Worm (Caenorhabditis elegans): ENCODE measurements around the gene F59C12.3.
A peak's percentile ranks its signal among the peaks of the same experiment; 100 is the strongest.

Gene F59C12.3

ce11 chrX:16609424-16609823 lies at the start of gene F59C12.3:
Gene F59C12.3, minus strand, starts transcription at chrX:16609524.
- TF ChIP-seq fos-1 (tag; optimal IDR thresholded peaks at IDR 0.05), result no peak

ce11 chrX:16658309-16658708 lies 49.0 kb upstream of the F59C12.3 start:
- TF ChIP-seq nhr-12 (tag; optimal IDR thresholded peaks at IDR 0.05) (no peak), nhr-6 (tag; optimal IDR thresholded peaks at IDR 0.05) (no peak), nhr-11 (tag; optimal IDR thresholded peaks at IDR 0.05) (no peak), nhr-10 (tag; optimal IDR thresholded peaks at IDR 0.05) (no peak), egl-27 (tag; optimal IDR thresholded peaks at IDR 0.05) (no peak), nhr-237 (tag; optimal IDR thresholded peaks at IDR 0.05) (no peak), unc-55 (GFP tag; optimal IDR thresholded peaks at IDR 0.05) (no peak), ztf-1 (GFP tag; conservative IDR thresholded peaks at IDR 0.05) (no peak), ztf-4 (tag; optimal IDR thresholded peaks at IDR 0.05) (no peak)

ce11 chrX:16655283-16655682 lies 46.0 kb upstream of the F59C12.3 start:
- TF ChIP-seq nhr-11 (tag; optimal IDR thresholded peaks at IDR 0.05) (no peak), sma-9 (GFP tag; optimal IDR thresholded peaks at IDR 0.05) (peak; percentile 10), sma-9 (tag; optimal IDR thresholded peaks at IDR 0.05) (no peak), nhr-129 (tag; optimal IDR thresholded peaks at IDR 0.05) (peak; percentile 39), lsy-2 (tag; optimal IDR thresholded peaks at IDR 0.05) (peak in 1 of 2 experiments; percentile 9), nhr-25 (tag; optimal IDR thresholded peaks at IDR 0.05) (no peak), F13H6.1 (tag; optimal IDR thresholded peaks at IDR 0.05) (peak; percentile 78)

DNA sequence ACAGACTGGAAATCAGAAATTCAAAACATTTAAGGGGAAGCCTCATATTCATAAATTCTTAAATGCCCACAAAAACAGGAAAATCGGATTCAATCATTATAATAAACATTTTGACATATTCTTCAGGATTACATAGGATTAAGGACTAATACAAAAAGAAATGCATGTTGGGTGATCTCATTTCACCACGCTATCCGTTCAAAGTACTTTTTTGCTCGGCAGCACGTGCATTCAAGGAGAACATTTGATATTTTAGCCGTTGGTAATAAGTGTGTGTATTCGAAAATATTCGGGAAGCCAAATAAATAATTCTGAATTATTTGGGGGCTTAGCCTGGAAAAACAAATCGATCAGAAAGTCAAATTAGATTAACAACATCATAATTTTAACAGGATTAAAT lies 41.3 kb upstream of the F59C12.3 start:
- TF ChIP-seq mbf-1 (tag; optimal IDR thresholded peaks at IDR 0.05), result no peak
- no peak for TF ChIP-seq nhr-10 (tag; optimal IDR thresholded peaks at IDR 0.05)
- TF ChIP-seq mdl-1 (tag; optimal IDR thresholded peaks at IDR 0.05), result no peak
- TF ChIP-seq lin-11 (tag; optimal IDR thresholded peaks at IDR 0.05), result no peak
- TF ChIP-seq nhr-237 (tag; optimal IDR thresholded peaks at IDR 0.05), result no peak
- no peak for TF ChIP-seq R02D3.7 (tag; optimal IDR thresholded peaks at IDR 0.05)
- no peak for TF ChIP-seq lsy-2 (tag; optimal IDR thresholded peaks at IDR 0.05)
- TF ChIP-seq crh-2 (tag; optimal IDR thresholded peaks at IDR 0.05), result no peak

DNA sequence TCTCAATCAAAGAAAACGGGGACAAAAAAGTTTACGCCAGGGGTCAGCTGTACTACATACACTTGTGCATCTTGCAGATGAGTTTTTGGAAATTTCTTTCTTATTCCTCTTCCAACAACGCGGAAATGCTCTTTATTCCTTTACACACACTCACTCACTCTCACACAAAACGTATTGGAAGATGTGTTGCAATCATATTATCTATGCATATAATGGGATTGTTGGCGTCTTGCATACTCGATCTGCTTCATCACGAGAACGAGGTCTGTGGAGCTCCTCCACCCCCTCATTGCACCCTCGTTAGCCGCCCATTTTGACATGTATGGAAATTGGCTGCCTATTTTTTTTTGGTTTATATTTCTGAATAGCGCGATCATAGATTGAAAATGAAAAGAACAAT lies 39.4 kb upstream of the F59C12.3 start:
- TF ChIP-seq unc-55 (GFP tag; optimal IDR thresholded peaks at IDR 0.05), result peak; percentile 44
- no peak for TF ChIP-seq ZK546.5 (tag; optimal IDR thresholded peaks at IDR 0.05)

- no peak for TF ChIP-seq egl-27 (tag; optimal IDR thresholded peaks at IDR 0.05)
- TF ChIP-seq skn-1 (tag; optimal IDR thresholded peaks at IDR 0.05), result no peak
- TF ChIP-seq blmp-1 (tag; optimal IDR thresholded peaks at IDR 0.05; ENCODE audit: insufficient read depth), result peak; percentile 97
- no peak for TF ChIP-seq sma-9 (GFP tag; optimal IDR thresholded peaks at IDR 0.05)
- TF ChIP-seq sma-9 (tag; optimal IDR thresholded peaks at IDR 0.05), result no peak
- no peak for TF ChIP-seq lin-39 (tag; optimal IDR thresholded peaks at IDR 0.05)
- TF ChIP-seq elt-3 (tag; optimal IDR thresholded peaks at IDR 0.05), result no peak
- no peak for TF ChIP-seq nhr-237 (tag; optimal IDR thresholded peaks at IDR 0.05)
- TF ChIP-seq unc-62 (GFP tag; optimal IDR thresholded peaks at IDR 0.05), result no peak
These were observed 37.9 kb upstream of the F59C12.3 start for ce11 chrX:16647222-16647621.

DNA sequence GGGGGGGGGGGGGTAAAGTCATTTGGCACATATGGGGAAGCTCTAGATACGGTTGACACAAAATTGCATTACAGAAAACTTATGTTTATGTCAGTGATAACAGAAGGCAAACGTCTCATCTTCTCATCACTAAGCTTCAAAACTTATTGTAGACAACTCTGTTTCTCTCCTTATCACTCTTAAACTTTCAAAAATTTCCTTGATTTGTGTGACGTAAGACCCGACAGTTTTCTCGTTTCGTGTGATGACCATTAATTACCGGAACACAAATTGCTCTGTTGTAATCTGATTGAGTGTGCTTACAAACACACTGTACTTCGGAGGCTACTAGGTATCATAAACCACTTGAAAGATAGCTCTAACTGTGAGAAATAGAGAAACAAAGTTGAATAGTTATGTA lies 35.6 kb upstream of the F59C12.3 start:
- TF ChIP-seq snpc-4 (tag; optimal IDR thresholded peaks at IDR 0.05), result no peak
- peak; percentile 3 for TF ChIP-seq sma-9 (GFP tag; optimal IDR thresholded peaks at IDR 0.05)
- no peak for TF ChIP-seq sma-9 (tag; optimal IDR thresholded peaks at IDR 0.05)
- TF ChIP-seq fos-1 (tag; optimal IDR thresholded peaks at IDR 0.05), result peak; percentile 79

ce11 chrX:16643246-16643645 lies 33.9 kb upstream of the F59C12.3 start:
- TF ChIP-seq ztf-1 (GFP tag; conservative IDR thresholded peaks at IDR 0.05) (no peak), ceh-16 (tag; optimal IDR thresholded peaks at IDR 0.05) (no peak), snpc-4 (tag; optimal IDR thresholded peaks at IDR 0.05) (no peak), lin-13 (GFP tag; optimal IDR thresholded peaks at IDR 0.05) (no peak), nhr-129 (tag; optimal IDR thresholded peaks at IDR 0.05) (no peak), R02D3.7 (tag; optimal IDR thresholded peaks at IDR 0.05) (no peak), nhr-21 (tag; optimal IDR thresholded peaks at IDR 0.05) (no peak), fos-1 (tag; optimal IDR thresholded peaks at IDR 0.05) (no peak), mab-5 (tag; optimal IDR thresholded peaks at IDR 0.05) (no peak), lsy-2 (tag; optimal IDR thresholded peaks at IDR 0.05) (no peak), nhr-11 (tag; optimal IDR thresholded peaks at IDR 0.05) (no peak), unc-62 (GFP tag; optimal IDR thresholded peaks at IDR 0.05) (no peak), C34F6.9 (tag; optimal IDR thresholded peaks at IDR 0.05) (no peak), nhr-77 (tag; optimal IDR thresholded peaks at IDR 0.05) (no peak), unc-55 (GFP tag; optimal IDR thresholded peaks at IDR 0.05) (no peak)

Measured in whole organism, L2 larva.